Worm (Caenorhabditis elegans) whole organism, L4 larva: ENCODE data around the gene lin-5.

ENCODE experiments used
- F10B5.3 ChIP-seq: sonication (generic microtip); optimal IDR thresholded peaks from 2 replicates; lab custom pipeline; 2016; ENCODE audit warnings: mild to moderate bottlenecking, missing genetic modification characterization, missing compliant biosample characterization
- F37D6.2 ChIP-seq: sonication (generic microtip); optimal IDR thresholded peaks from 2 replicates; lab custom pipeline; 2016; ENCODE audit warnings: mild to moderate bottlenecking, missing genetic modification characterization, missing compliant biosample characterization
- Y48G9A.11 ChIP-seq: fragments of 200-800 bp; sonication (Bioruptor generic); IDR thresholded peaks from 2 replicates; pipeline ENCODE4 v1.3.6; 2022; ENCODE audit warnings: missing genetic modification reagents, missing genetic modification characterization, missing compliant biosample characterization
- aha-1 ChIP-seq: fragments of 150-350 bp; peaks from one replicate; lab custom pipeline; 2014; ENCODE audit warnings: missing biosample characterization, missing genetic modification characterization
- arid-1 ChIP-seq: fragments of 200-800 bp; sonication (Bioruptor generic); conservative IDR thresholded peaks from 2 replicates; pipeline ENCODE4 v1.3.6; 2022; ENCODE audit warnings: missing genetic modification reagents, missing genetic modification characterization, missing compliant biosample characterization
- attf-4 ChIP-seq: sonication (generic microtip); optimal IDR thresholded peaks from 3 replicates; lab custom pipeline; 2017; ENCODE audit warnings: missing biosample characterization, missing genetic modification characterization
- ceh-20 ChIP-seq: fragments of 200-800 bp; sonication (Bioruptor generic); IDR thresholded peaks from 2 replicates; pipeline ENCODE4 v1.3.6; 2022; ENCODE audit warnings: missing genetic modification reagents, missing genetic modification characterization, missing compliant biosample characterization
- ces-1 ChIP-seq: fragments of 150-350 bp; sonication (generic microtip); optimal IDR thresholded peaks from 4 replicates; lab custom pipeline; 2014; ENCODE audit warnings: missing biosample characterization, missing genetic modification reagents, missing genetic modification characterization
- ctbp-1 ChIP-seq: fragments of 200-800 bp; sonication (Bioruptor generic); IDR thresholded peaks from 2 replicates; pipeline ENCODE4 v1.3.6; 2022; ENCODE audit warnings: missing genetic modification reagents, missing genetic modification characterization, missing compliant biosample characterization
- daf-12 ChIP-seq: fragments of 150-350 bp; optimal IDR thresholded peaks from 2 replicates; lab custom pipeline; 2014; ENCODE audit warnings: missing biosample characterization, missing genetic modification reagents, missing genetic modification characterization
- daf-19 ChIP-seq: fragments of 200-800 bp; sonication (Bioruptor generic); conservative IDR thresholded peaks from 2 replicates; pipeline ENCODE4 v1.3.6; 2022; ENCODE audit warnings: missing genetic modification characterization, missing compliant biosample characterization
- dmd-6 ChIP-seq: fragments of 200-800 bp; sonication (Bioruptor generic); IDR thresholded peaks from 2 replicates; pipeline ENCODE4 v1.3.6; 2022; ENCODE audit warnings: missing genetic modification reagents, missing genetic modification characterization, missing compliant biosample characterization
- dve-1 ChIP-seq: sonication (generic microtip); optimal IDR thresholded peaks from 2 replicates; lab custom pipeline; 2017; ENCODE audit warnings: antibody characterized with exemption, mild to moderate bottlenecking, missing genetic modification characterization, missing compliant biosample characterization; ENCODE audit not compliant: insufficient read depth
- egl-27 ChIP-seq: sonication (generic microtip); optimal IDR thresholded peaks from 3 replicates; lab custom pipeline; 2017; ENCODE audit warnings: missing biosample characterization, missing genetic modification reagents, missing genetic modification characterization
- egl-43 ChIP-seq: fragments of 200-800 bp; sonication (Bioruptor generic); IDR thresholded peaks from 2 replicates; pipeline ENCODE4 v1.3.6; 2022; ENCODE audit warnings: missing genetic modification reagents, missing genetic modification characterization, missing compliant biosample characterization
- fkh-10 ChIP-seq: fragments of 150-350 bp; optimal IDR thresholded peaks from 2 replicates; lab custom pipeline; 2014; ENCODE audit warnings: missing biosample characterization, missing genetic modification reagents, missing genetic modification characterization
- hlh-11 ChIP-seq: fragments of 200-800 bp; sonication (Bioruptor generic); optimal IDR thresholded peaks from 2 replicates; lab custom pipeline; 2018; ENCODE audit warnings: mild to moderate bottlenecking, missing genetic modification characterization, missing compliant biosample characterization
- hlh-30 ChIP-seq: sonication (generic microtip); optimal IDR thresholded peaks from 2 replicates; lab custom pipeline; 2017; ENCODE audit warnings: antibody characterized with exemption, mild to moderate bottlenecking, missing genetic modification characterization, missing compliant biosample characterization; ENCODE audit not compliant: insufficient read depth
- hmg-1.1 ChIP-seq: fragments of 200-800 bp; sonication (Bioruptor generic); IDR thresholded peaks from 2 replicates; pipeline ENCODE4 v1.3.6; 2022; ENCODE audit warnings: missing genetic modification reagents, missing genetic modification characterization, missing compliant biosample characterization
- lin-1 ChIP-seq: fragments of 200-800 bp; sonication (Bioruptor generic); IDR thresholded peaks from 2 replicates; pipeline ENCODE4 v1.3.6; 2022; ENCODE audit warnings: missing genetic modification reagents, missing genetic modification characterization, missing compliant biosample characterization
- lin-13 ChIP-seq: fragments of 150-350 bp; optimal IDR thresholded peaks from 2 replicates; lab custom pipeline; 2014; ENCODE audit warnings: missing biosample characterization, missing genetic modification reagents, missing genetic modification characterization
- lin-15B ChIP-seq: fragments of 150-350 bp; sonication (generic microtip); optimal IDR thresholded peaks from 3 replicates; lab custom pipeline; 2014; ENCODE audit warnings: missing biosample characterization, missing genetic modification characterization
- lin-29 ChIP-seq: fragments of 200-800 bp; sonication (Bioruptor generic); IDR thresholded peaks from 2 replicates; pipeline ENCODE4 v1.3.6; 2022; ENCODE audit warnings: missing genetic modification reagents, missing genetic modification characterization, missing compliant biosample characterization
- lin-39 ChIP-seq: fragments of 150-350 bp; optimal IDR thresholded peaks from 2 replicates; lab custom pipeline; 2014; ENCODE audit warnings: missing biosample characterization, missing genetic modification reagents, missing genetic modification characterization
- lsy-2 ChIP-seq, 2 experiments: fragments of 150-350 bp in 1 of 2; sonication (generic microtip) in 1 of 2; optimal IDR thresholded peaks; 2 replicates each; lab custom pipeline; 2014 to 2017; ENCODE audit warnings: missing biosample characterization in 2 of 2, missing genetic modification characterization in 2 of 2
- madf-5 ChIP-seq, 2 experiments: fragments of 200-800 bp; sonication (Bioruptor generic); IDR thresholded peaks; 2 replicates each; pipeline ENCODE4 v1.3.6; 2022; ENCODE audit warnings: missing compliant biosample characterization in 2 of 2, missing genetic modification characterization in 2 of 2
- madf-9 ChIP-seq: fragments of 200-800 bp; sonication (Bioruptor generic); conservative IDR thresholded peaks from 2 replicates; pipeline ENCODE4 v1.3.6; 2022; ENCODE audit warnings: missing genetic modification reagents, missing genetic modification characterization, missing compliant biosample characterization
- mdl-1 ChIP-seq, 2 experiments: fragments of 150-350 bp in 1 of 2; sonication (generic microtip) in 1 of 2; optimal IDR thresholded peaks; 2 replicates each; lab custom pipeline; 2014 to 2017; ENCODE audit warnings: missing biosample characterization in 2 of 2, missing genetic modification characterization in 2 of 2
- mdt-29 ChIP-seq: fragments of 200-800 bp; sonication (Bioruptor generic); IDR thresholded peaks from 2 replicates; pipeline ENCODE4 v1.3.6; 2022; ENCODE audit warnings: missing genetic modification reagents, missing genetic modification characterization, missing compliant biosample characterization
- mxl-3 ChIP-seq: fragments of 200-800 bp; sonication (Bioruptor generic); optimal IDR thresholded peaks from 2 replicates; lab custom pipeline; 2018; ENCODE audit warnings: mild to moderate bottlenecking, missing genetic modification characterization, missing compliant biosample characterization
- nhr-25 ChIP-seq: sonication (generic microtip); optimal IDR thresholded peaks from 2 replicates; lab custom pipeline; 2017; ENCODE audit warnings: missing genetic modification characterization, mild to moderate bottlenecking, missing compliant biosample characterization, antibody characterized with exemption, moderate library complexity, borderline replicate concordance; ENCODE audit not compliant: insufficient read depth
- nhr-28 ChIP-seq: fragments of 150-350 bp; optimal IDR thresholded peaks from 2 replicates; lab custom pipeline; 2014; ENCODE audit warnings: missing biosample characterization, missing genetic modification characterization
- nhr-41 ChIP-seq: fragments of 200-800 bp; sonication (Bioruptor generic); IDR thresholded peaks from 2 replicates; pipeline ENCODE4 v1.3.6; 2022; ENCODE audit warnings: missing genetic modification reagents, missing genetic modification characterization, missing compliant biosample characterization
- nhr-48 ChIP-seq: sonication (generic microtip); optimal IDR thresholded peaks from 2 replicates; lab custom pipeline; 2016; ENCODE audit warnings: mild to moderate bottlenecking, missing genetic modification characterization, missing compliant biosample characterization
- php-3 ChIP-seq: fragments of 200-800 bp; sonication (Bioruptor generic); IDR thresholded peaks from 2 replicates; pipeline ENCODE4 v1.3.6; 2022; ENCODE audit warnings: missing genetic modification reagents, missing genetic modification characterization, missing compliant biosample characterization
- pqm-1 ChIP-seq: sonication (generic microtip); optimal IDR thresholded peaks from 2 replicates; lab custom pipeline; 2017; ENCODE audit warnings: missing biosample characterization, missing genetic modification characterization
- rbr-2 ChIP-seq: sonication (generic microtip); optimal IDR thresholded peaks from 2 replicates; lab custom pipeline; 2016; ENCODE audit warnings: missing genotype, missing genetic modification characterization, missing compliant biosample characterization
- sdz-12 ChIP-seq: fragments of 200-800 bp; sonication (Bioruptor generic); optimal IDR thresholded peaks from 2 replicates; lab custom pipeline; 2018; ENCODE audit warnings: mild to moderate bottlenecking, missing genetic modification characterization, missing compliant biosample characterization
- skn-1 ChIP-seq: fragments of 150-350 bp; optimal IDR thresholded peaks from 2 replicates; lab custom pipeline; 2014; ENCODE audit warnings: missing biosample characterization, missing genetic modification characterization
- snpc-1.2 ChIP-seq: fragments of 200-800 bp; sonication (Bioruptor generic); IDR thresholded peaks from 2 replicates; pipeline ENCODE4 v1.3.6; 2022; ENCODE audit warnings: missing genetic modification reagents, missing genetic modification characterization, missing compliant biosample characterization
- tag-97 ChIP-seq: fragments of 200-800 bp; sonication (Bioruptor generic); IDR thresholded peaks from 2 replicates; pipeline ENCODE4 v1.3.6; 2022; ENCODE audit warnings: missing genetic modification characterization, missing compliant biosample characterization
- unc-62 ChIP-seq, 3 experiments: fragments of 150-350 bp in 1 of 3; sonication (generic microtip); optimal IDR thresholded peaks in 2 of 3; peaks in 1 of 3; 1 replicate in 1 of 3; 2 replicates in 2 of 3; lab custom pipeline; 2014 to 2017; ENCODE audit warnings: missing biosample characterization in 3 of 3, missing genetic modification characterization in 3 of 3, missing genetic modification reagents in 3 of 3, missing genotype in 1 of 3
- vab-7 ChIP-seq: fragments of 200-800 bp; sonication (Bioruptor generic); IDR thresholded peaks from 2 replicates; pipeline ENCODE4 v1.3.6; 2022; ENCODE audit warnings: missing genetic modification reagents, missing genetic modification characterization, missing compliant biosample characterization
- zag-1 ChIP-seq: fragments of 150-350 bp; optimal IDR thresholded peaks from 2 replicates; lab custom pipeline; 2014; ENCODE audit warnings: missing biosample characterization, missing genetic modification characterization

lin-5 gene

ce11 chrII:7888759-7889158, 28.4 kb downstream of the lin-5 start (continued):
- TF ChIP-seq sdz-12 (GFP tag; lab: Kevin White, UChicago), result no peak
- no peak for TF ChIP-seq Y48G9A.11
- peak in 1 of 2 experiments; percentile 17 for TF ChIP-seq lsy-2 (tag; optimal IDR thresholded peaks at IDR 0.05; lab: Kevin White, UChicago)

- TF ChIP-seq madf-9 (no peak), F10B5.3 (no peak), tag-97 (no peak), pqm-1 (tag; lab: Kevin White, UChicago) (peak; percentile 48), lin-15B (tag; lab: Kevin White, UChicago) (no peak), php-3 (GFP tag; lab: Robert Waterston, UW) (no peak), hlh-11 (tag; lab: Kevin White, UChicago) (peak; percentile 52), attf-4 (tag; lab: Kevin White, UChicago) (no peak), ces-1 (GFP tag; lab: Kevin White, UChicago) (no peak), nhr-48 (tag; lab: Kevin White, UChicago) (no peak), hlh-30 (tag; lab: Kevin White, UChicago) (peak; percentile 37), mdt-29 (GFP tag; lab: Robert Waterston, UW) (no peak), dmd-6 (peak; percentile 28; the same call in 1 of the 2 replicates), dve-1 (tag; lab: Kevin White, UChicago) (peak; percentile 21)
These were observed 28.9 kb downstream of the lin-5 start for ce11 chrII:7889321-7889720.

- TF ChIP-seq aha-1 (tag; lab: Kevin White, UChicago), result peak; percentile 80
- no peak for TF ChIP-seq vab-7 (GFP tag; lab: Robert Waterston, UW)
- TF ChIP-seq egl-27 (tag; lab: Kevin White, UChicago), result no peak
- no peak for TF ChIP-seq nhr-25 (tag; lab: Kevin White, UChicago)
- peak; percentile 51 for TF ChIP-seq hlh-30 (tag; lab: Kevin White, UChicago)
- TF ChIP-seq tag-97, result no peak
- TF ChIP-seq lin-1 (GFP tag; lab: Robert Waterston, UW), result no peak
- TF ChIP-seq F37D6.2 (tag; lab: Kevin White, UChicago), result peak; percentile 55
- peak; percentile 70 for TF ChIP-seq hmg-1.1 (GFP tag; lab: Robert Waterston, UW)
- TF ChIP-seq madf-5 (GFP tag; IDR thresholded peaks at IDR 0.05; lab: Robert Waterston, UW), result 0 out of 4 replicates have a peak, but pooled peaks of 1 of the 2 experiments have one; percentile 40
- no peak for TF ChIP-seq snpc-1.2 (GFP tag; lab: Robert Waterston, UW)
- no peak for TF ChIP-seq lin-29
- peak in 1 of 2 experiments; percentile 24 for TF ChIP-seq unc-62 (GFP tag; optimal IDR thresholded peaks at IDR 0.05 in 1 of 2; lab: Kevin White, UChicago)
- no peak for TF ChIP-seq unc-62 (tag; optimal IDR thresholded peaks at IDR 0.05; lab: Kevin White, UChicago)
- TF ChIP-seq ctbp-1, result 0 out of 2 replicates have a peak, but pooled peaks have one; percentile 40
- TF ChIP-seq nhr-41, result peak; percentile 80; the same call in 1 of the 2 replicates
- TF ChIP-seq zag-1 (tag; lab: Kevin White, UChicago), result no peak
- TF ChIP-seq mdl-1 (tag; optimal IDR thresholded peaks at IDR 0.05; lab: Kevin White, UChicago), result peak in 1 of 2 experiments; percentile 11
- TF ChIP-seq mxl-3 (GFP tag; lab: Kevin White, UChicago), result peak; percentile 53
- no peak for TF ChIP-seq skn-1 (tag; lab: Kevin White, UChicago)
- TF ChIP-seq pqm-1 (tag; lab: Kevin White, UChicago), result peak; percentile 56
- no peak; the same call in 1 of the 2 replicates for TF ChIP-seq madf-9
- peak; percentile 31 for TF ChIP-seq nhr-28 (tag; lab: Kevin White, UChicago)
- no peak for TF ChIP-seq arid-1
- peak; percentile 63 for TF ChIP-seq dve-1 (tag; lab: Kevin White, UChicago)
- TF ChIP-seq lin-13 (GFP tag; lab: Kevin White, UChicago), result no peak
- peak; percentile 68 for TF ChIP-seq rbr-2 (tag; lab: Kevin White, UChicago)
- TF ChIP-seq fkh-10 (GFP tag; lab: Kevin White, UChicago), result peak; percentile 40
- TF ChIP-seq daf-12 (tag; lab: Kevin White, UChicago), result no peak
- peak; percentile 60 for TF ChIP-seq egl-43 (GFP tag; lab: Robert Waterston, UW)
- no peak for TF ChIP-seq attf-4 (tag; lab: Kevin White, UChicago)
- no peak for TF ChIP-seq ceh-20 (GFP tag; lab: Robert Waterston, UW)
- no peak for TF ChIP-seq lin-39 (tag; lab: Kevin White, UChicago)
- TF ChIP-seq daf-19, result peak; percentile 61; the same call in 1 of the 2 replicates
These were observed 31.7 kb downstream of the lin-5 start for ce11 chrII:7891869-7892615.
